Worm (Caenorhabditis elegans): ENCODE data around the gene T28C12.15.

T28C12.15 gene

DNA sequence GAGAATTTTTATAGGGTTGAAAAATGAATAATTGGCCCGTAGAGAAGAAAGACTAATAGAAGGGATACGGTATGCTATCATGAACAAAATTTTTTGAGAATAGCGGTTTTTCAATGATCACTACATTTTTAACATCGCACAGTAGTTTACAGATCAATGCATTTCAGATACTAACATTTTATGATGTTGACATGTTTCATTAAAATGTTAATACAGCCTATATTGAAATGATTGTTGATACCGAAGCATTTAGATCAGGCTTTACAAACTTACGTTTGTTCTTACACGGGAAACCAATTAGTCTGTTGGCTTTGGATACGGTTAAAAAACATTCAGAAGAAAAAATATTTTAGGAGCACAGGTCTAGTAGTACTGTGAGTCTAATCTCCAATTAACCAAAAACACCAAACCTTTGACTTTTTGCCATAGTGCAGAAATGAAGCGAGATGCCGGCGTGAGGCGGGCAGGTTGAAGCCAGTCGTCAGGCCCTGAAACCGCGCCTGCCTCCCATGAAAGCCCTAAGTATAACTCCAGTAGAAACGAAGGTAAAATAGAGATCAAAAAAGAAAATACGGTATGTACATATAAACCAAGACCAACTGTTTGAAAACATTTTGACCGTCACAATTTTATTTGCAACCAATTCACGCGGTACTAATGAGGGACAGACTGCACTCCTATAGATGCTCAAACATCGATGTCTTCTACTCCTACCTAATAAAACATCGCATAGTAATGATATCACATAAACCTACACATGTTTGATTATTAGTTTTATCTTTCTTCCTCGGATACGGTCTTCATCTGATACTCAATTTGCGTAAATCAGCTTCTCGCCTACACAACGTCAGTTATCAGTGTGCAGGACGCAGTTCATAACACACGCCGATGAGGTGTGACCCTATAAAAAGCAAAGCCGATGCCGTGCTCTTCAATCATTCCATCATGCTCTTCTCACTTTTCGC, 43.2 kb downstream of the T28C12.15 start, which contains the start of gene fil-2 (continued):
- TF ChIP-seq ztf-3 (GFP tag; optimal IDR thresholded peaks at IDR 0.05) (peak; percentile 74), F49E8.2 (tag; optimal IDR thresholded peaks at IDR 0.05; ENCODE audit: insufficient read depth) (no peak), snpc-4 (GFP tag; optimal IDR thresholded peaks at IDR 0.05) (no peak), snpc-4 (tag; optimal IDR thresholded peaks at IDR 0.05) (no peak), chd-7 (tag; optimal IDR thresholded peaks at IDR 0.05) (peak; percentile 57), madf-10 (tag; optimal IDR thresholded peaks at IDR 0.05) (no peak), egl-18 (GFP tag; IDR thresholded peaks at IDR 0.05) (no peak), B0336.3 (GFP tag; IDR thresholded peaks at IDR 0.05) (peak; percentile 91), atf-7 (tag; optimal IDR thresholded peaks at IDR 0.05) (peak; percentile 80), egl-44 (GFP tag; IDR thresholded peaks at IDR 0.05) (peak; percentile 62; the same call in 1 of the 2 replicates), let-526 (GFP tag; IDR thresholded peaks at IDR 0.05) (0 out of 2 replicates have a peak, but pooled peaks have one; percentile 25), Y56A3A.18 (GFP tag; IDR thresholded peaks at IDR 0.05) (peak; percentile 95), F33H1.4 (GFP tag; IDR thresholded peaks at IDR 0.05) (no peak), fkh-3 (tag; optimal IDR thresholded peaks at IDR 0.05) (peak; percentile 29), die-1 (tag; optimal IDR thresholded peaks at IDR 0.05) (no peak), ceh-79 (tag; optimal IDR thresholded peaks at IDR 0.05) (peak; percentile 39), zim-3 (tag; optimal IDR thresholded peaks at IDR 0.05) (peak; percentile 31), ZK185.1 (tag; optimal IDR thresholded peaks at IDR 0.05; ENCODE audit: poor library complexity, severe bottlenecking) (peak; percentile 65), hmg-20 (GFP tag; IDR thresholded peaks at IDR 0.05) (0 out of 2 replicates have a peak, but pooled peaks have one; percentile 19), cebp-1 (GFP tag; IDR thresholded peaks at IDR 0.05) (no peak), cebp-1 (tag; optimal IDR thresholded peaks at IDR 0.05) (peak; percentile 71), F22D6.2 (tag; optimal IDR thresholded peaks at IDR 0.05) (peak; percentile 17), ztf-28 (GFP tag; IDR thresholded peaks at IDR 0.05) (no peak), efl-1 (GFP tag; optimal IDR thresholded peaks at IDR 0.05) (no peak), F10E7.11 (tag; optimal IDR thresholded peaks at IDR 0.05) (no peak), dpff-1 (tag; optimal IDR thresholded peaks at IDR 0.05) (peak; percentile 57), tlf-1 (GFP tag; optimal IDR thresholded peaks at IDR 0.05) (peak; percentile 81), F57C9.4 (tag; optimal IDR thresholded peaks at IDR 0.05) (peak; percentile 38), snpc-1.3 (tag; optimal IDR thresholded peaks at IDR 0.05; ENCODE audit: insufficient read depth) (peak; percentile 8)

DNA sequence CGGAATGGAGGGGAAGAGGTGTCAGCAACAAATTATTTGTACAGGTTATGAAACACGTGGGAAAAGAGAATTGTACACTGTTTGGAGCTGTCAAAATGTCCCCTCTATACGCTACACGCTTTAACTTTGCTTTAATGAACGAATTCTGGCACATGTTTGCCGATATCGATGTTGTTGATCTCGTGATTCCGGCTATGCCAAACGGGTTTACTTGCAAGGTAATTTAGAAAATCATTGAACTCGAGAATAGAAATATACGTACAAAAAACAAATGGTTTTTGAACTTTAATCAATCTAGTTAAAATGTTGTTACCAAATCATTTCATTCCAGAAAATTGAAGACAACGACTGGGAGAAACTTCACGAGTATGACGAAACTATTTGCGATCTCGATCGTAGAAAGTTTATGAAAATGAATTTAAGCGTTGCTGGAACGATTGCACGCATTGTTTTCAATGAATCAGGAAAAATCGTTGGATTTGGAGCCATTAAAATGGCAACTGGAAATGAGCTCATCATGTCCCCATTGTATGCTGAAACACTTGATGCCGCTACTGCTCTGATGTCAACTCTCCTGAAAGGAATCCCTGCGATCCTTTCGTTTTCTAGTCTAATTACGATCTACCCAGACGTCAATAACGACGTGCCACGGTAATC, 44.3 kb downstream of the T28C12.15 start:
- TF ChIP-seq F33H1.4 (GFP tag; IDR thresholded peaks at IDR 0.05) = no peak
- TF ChIP-seq ama-1 (optimal IDR thresholded peaks at IDR 0.05) = peak; percentile 77
- no peak for TF ChIP-seq ama-1 (GFP tag; optimal IDR thresholded peaks at IDR 0.05)
- TF ChIP-seq Y53G8AR.9 (GFP tag; conservative IDR thresholded peaks at IDR 0.05) = peak; percentile 32
- TF ChIP-seq aptf-3 (GFP tag; IDR thresholded peaks at IDR 0.05) = 0 out of 2 replicates have a peak, but pooled peaks have one; percentile 37
- no peak for TF ChIP-seq nhr-90 (tag; optimal IDR thresholded peaks at IDR 0.05)
- peak; percentile 35 for TF ChIP-seq zim-3 (tag; optimal IDR thresholded peaks at IDR 0.05)
- TF ChIP-seq ZK185.1 (tag; optimal IDR thresholded peaks at IDR 0.05; ENCODE audit: poor library complexity, severe bottlenecking) = peak; percentile 47
- TF ChIP-seq bed-1 (GFP tag; IDR thresholded peaks at IDR 0.05) = no peak
- 0 out of 2 replicates have a peak, but pooled peaks have one; percentile 61 for TF ChIP-seq lin-26 (GFP tag; IDR thresholded peaks at IDR 0.05)
- TF ChIP-seq hmg-1.2 (GFP tag; IDR thresholded peaks at IDR 0.05) = peak; percentile 5; the same call in 1 of the 2 replicates
- TF ChIP-seq die-1 (tag; optimal IDR thresholded peaks at IDR 0.05) = no peak
- TF ChIP-seq sptf-2 (GFP tag; optimal IDR thresholded peaks at IDR 0.05) = no peak
- TF ChIP-seq rcor-1 (GFP tag; IDR thresholded peaks at IDR 0.05) = 0 out of 2 replicates have a peak, but pooled peaks have one; percentile 11
- TF ChIP-seq B0336.3 (GFP tag; IDR thresholded peaks at IDR 0.05) = 0 out of 2 replicates have a peak, but pooled peaks have one; percentile 3
- TF ChIP-seq cebp-1 (GFP tag; IDR thresholded peaks at IDR 0.05) = no peak
- peak; percentile 30 for TF ChIP-seq cebp-1 (tag; optimal IDR thresholded peaks at IDR 0.05)
